Worm (Caenorhabditis elegans) whole organism, young adult: ENCODE data around the gene W09B6.4.

Source experiments
- B0035.1 ChIP-seq: sonication (generic microtip); optimal IDR thresholded peaks from 2 replicates; lab custom pipeline; 2016; ENCODE audit warnings: missing genetic modification characterization, mild to moderate bottlenecking, missing compliant biosample characterization, missing genotype, missing genetic modification reagents
- B0336.3 ChIP-seq: fragments of 200-800 bp; sonication (Bioruptor generic); IDR thresholded peaks from 2 replicates; pipeline ENCODE4 v1.3.6; 2022; ENCODE audit warnings: missing genetic modification characterization, missing compliant biosample characterization
- C17E4.6 ChIP-seq: fragments of 200-800 bp; sonication (Bioruptor generic); IDR thresholded peaks from 2 replicates; pipeline ENCODE4 v1.3.6; 2022; ENCODE audit warnings: missing genetic modification reagents, missing genetic modification characterization, missing compliant biosample characterization
- F37B4.10 ChIP-seq: fragments of 200-800 bp; sonication (Bioruptor generic); IDR thresholded peaks from 2 replicates; pipeline ENCODE4 v1.3.6; 2022; ENCODE audit warnings: missing genetic modification characterization, missing compliant biosample characterization
- F57A8.1 ChIP-seq: fragments of 200-800 bp; sonication (Bioruptor generic); optimal IDR thresholded peaks from 2 replicates; lab custom pipeline; 2018; ENCODE audit warnings: mild to moderate bottlenecking, missing genetic modification characterization, moderate library complexity, missing compliant biosample characterization
- Y53G8AR.9 ChIP-seq: fragments of 200-800 bp; sonication (Bioruptor generic); conservative IDR thresholded peaks from 2 replicates; pipeline ENCODE4 v1.3.6; 2022; ENCODE audit warnings: missing genetic modification reagents, missing genetic modification characterization, missing compliant biosample characterization
- ZK185.1 ChIP-seq: sonication (generic microtip); optimal IDR thresholded peaks from 2 replicates; lab custom pipeline; 2016; ENCODE audit warnings: mild to moderate bottlenecking, missing genetic modification characterization, missing compliant biosample characterization; ENCODE audit not compliant: poor library complexity, severe bottlenecking
- ama-1 ChIP-seq, 3 experiments: fragments of 150-350 bp in 1 of 3; sonication (generic microtip) in 2 of 3; optimal IDR thresholded peaks; 2 replicates each; lab custom pipeline; 2014 to 2018; ENCODE audit warnings: missing biosample characterization in 2 of 3, missing genetic modification characterization in 2 of 3, missing genetic modification reagents in 2 of 3
- aptf-3 ChIP-seq: fragments of 200-800 bp; sonication (Bioruptor generic); IDR thresholded peaks from 2 replicates; pipeline ENCODE4 v1.3.6; 2022; ENCODE audit warnings: missing genetic modification characterization, missing compliant biosample characterization
- atf-7 ChIP-seq: sonication (generic microtip); optimal IDR thresholded peaks from 2 replicates; lab custom pipeline; 2017; ENCODE audit warnings: mild to moderate bottlenecking, missing genetic modification characterization, missing compliant biosample characterization
- attf-3 ChIP-seq: fragments of 200-800 bp; sonication (Bioruptor generic); conservative IDR thresholded peaks from 2 replicates; pipeline ENCODE4 v1.3.6; 2022; ENCODE audit warnings: missing genetic modification reagents, missing genetic modification characterization, missing compliant biosample characterization
- bed-2 ChIP-seq: fragments of 200-800 bp; sonication (Bioruptor generic); IDR thresholded peaks from 2 replicates; pipeline ENCODE4 v1.3.6; 2022; ENCODE audit warnings: missing genetic modification reagents, missing genetic modification characterization, missing compliant biosample characterization
- ccch-3 ChIP-seq: fragments of 200-800 bp; sonication (Bioruptor generic); optimal IDR thresholded peaks from 2 replicates; lab custom pipeline; 2018; ENCODE audit warnings: mild to moderate bottlenecking, missing genetic modification characterization, missing compliant biosample characterization
- cebp-1 ChIP-seq, 2 experiments: fragments of 200-800 bp in 1 of 2; sonication (Bioruptor generic) in 1 of 2; sonication (generic microtip) in 1 of 2; IDR thresholded peaks in 1 of 2; optimal IDR thresholded peaks in 1 of 2; 2 replicates each; pipeline versions ENCODE4 v1.3.6 to Lab custom; 2017 to 2022; ENCODE audit warnings: missing compliant biosample characterization in 2 of 2, missing genetic modification characterization in 2 of 2, mild to moderate bottlenecking in 1 of 2, missing genetic modification reagents in 1 of 2, moderate library complexity in 1 of 2
- ceh-40 ChIP-seq: fragments of 200-800 bp; sonication (Bioruptor generic); IDR thresholded peaks from 2 replicates; pipeline ENCODE4 v1.3.6; 2022; ENCODE audit warnings: missing genetic modification characterization, missing compliant biosample characterization
- dpl-1 ChIP-seq: fragments of 150-350 bp; optimal IDR thresholded peaks from 2 replicates; lab custom pipeline; 2014; ENCODE audit warnings: missing biosample characterization, missing genetic modification reagents, missing genetic modification characterization
- egl-18 ChIP-seq: fragments of 200-800 bp; sonication (Bioruptor generic); IDR thresholded peaks from 2 replicates; pipeline ENCODE4 v1.3.6; 2022; ENCODE audit warnings: missing genetic modification reagents, missing genetic modification characterization, missing compliant biosample characterization
- ekl-4 ChIP-seq: fragments of 200-800 bp; sonication (Bioruptor generic); IDR thresholded peaks from 2 replicates; pipeline ENCODE4 v1.3.6; 2022; ENCODE audit warnings: missing genetic modification reagents, missing genetic modification characterization, missing compliant biosample characterization
- hlh-26 ChIP-seq: fragments of 200-800 bp; sonication (Bioruptor generic); conservative IDR thresholded peaks from 2 replicates; pipeline ENCODE4 v1.3.6; 2022; ENCODE audit warnings: missing genetic modification reagents, missing genetic modification characterization, missing compliant biosample characterization
- hrde-1 ChIP-seq: sonication (generic microtip); optimal IDR thresholded peaks from 2 replicates; lab custom pipeline; 2016; ENCODE audit warnings: missing genetic modification characterization, mild to moderate bottlenecking, missing compliant biosample characterization, moderate library complexity, missing genotype, missing genetic modification reagents, borderline replicate concordance
- lin-35 ChIP-seq, 3 experiments: fragments of 150-350 bp in 2 of 3; sonication (generic microtip) in 1 of 3; optimal IDR thresholded peaks; 2 replicates each; lab custom pipeline; 2014 to 2018; ENCODE audit warnings: missing biosample characterization in 3 of 3, missing genetic modification characterization in 3 of 3, missing genetic modification reagents in 3 of 3
- lin-54 ChIP-seq: fragments of 200-800 bp; sonication (Bioruptor generic); optimal IDR thresholded peaks from 2 replicates; lab custom pipeline; 2018; ENCODE audit warnings: mild to moderate bottlenecking, missing genetic modification characterization, missing compliant biosample characterization
- madf-3 ChIP-seq: fragments of 200-800 bp; sonication (Bioruptor generic); IDR thresholded peaks from 2 replicates; pipeline ENCODE4 v1.3.6; 2022; ENCODE audit warnings: missing genetic modification reagents, missing genetic modification characterization, missing compliant biosample characterization
- madf-6 ChIP-seq: fragments of 200-800 bp; sonication (Bioruptor generic); IDR thresholded peaks from 2 replicates; pipeline ENCODE4 v1.3.6; 2022; ENCODE audit warnings: missing genetic modification reagents, missing genetic modification characterization, missing compliant biosample characterization
- nfya-1 ChIP-seq: sonication (generic microtip); optimal IDR thresholded peaks from 2 replicates; lab custom pipeline; 2017; ENCODE audit warnings: antibody characterized with exemption, missing compliant biosample characterization, missing genetic modification characterization, borderline replicate concordance; ENCODE audit not compliant: insufficient read depth
- pbrm-1 ChIP-seq: fragments of 200-800 bp; sonication (Bioruptor generic); IDR thresholded peaks from 2 replicates; pipeline ENCODE4 v1.3.6; 2022; ENCODE audit warnings: missing genetic modification reagents, missing genetic modification characterization, missing compliant biosample characterization
- rec-8 ChIP-seq, 2 experiments: sonication (generic microtip); optimal IDR thresholded peaks; 2 replicates each; lab custom pipeline; 2016; ENCODE audit warnings: mild to moderate bottlenecking in 2 of 2, missing genetic modification characterization in 2 of 2, missing genetic modification reagents in 2 of 2, missing genotype in 2 of 2, missing biosample characterization in 1 of 2, missing compliant biosample characterization in 1 of 2, moderate library complexity in 1 of 2
- sdz-38 ChIP-seq: sonication (generic microtip); optimal IDR thresholded peaks from 2 replicates; lab custom pipeline; 2016; ENCODE audit warnings: missing genotype, missing genetic modification characterization, missing compliant biosample characterization
- snpc-1.3 ChIP-seq: sonication (generic microtip); optimal IDR thresholded peaks from 2 replicates; lab custom pipeline; 2017; ENCODE audit warnings: missing genetic modification characterization, mild to moderate bottlenecking, missing compliant biosample characterization, antibody characterized with exemption, moderate library complexity, missing genotype, missing genetic modification reagents; ENCODE audit not compliant: insufficient read depth
- snpc-3.4 ChIP-seq: sonication (generic microtip); optimal IDR thresholded peaks from 2 replicates; lab custom pipeline; 2017; ENCODE audit warnings: missing genetic modification characterization, mild to moderate bottlenecking, missing compliant biosample characterization, antibody characterized with exemption, moderate library complexity, missing genotype, missing genetic modification reagents
- snpc-4 ChIP-seq, 5 experiments: fragments of 150-350 bp in 1 of 5; sonication (generic microtip) in 4 of 5; optimal IDR thresholded peaks; 2 replicates each; lab custom pipeline; 2014 to 2018; ENCODE audit warnings: missing genetic modification characterization in 5 of 5, missing biosample characterization in 3 of 5, antibody characterized with exemption in 2 of 5, mild to moderate bottlenecking in 2 of 5, missing compliant biosample characterization in 2 of 5, missing genotype in 2 of 5, moderate library complexity in 2 of 5, missing genetic modification reagents in 1 of 5
- tlf-1 ChIP-seq: fragments of 200-800 bp; sonication (Bioruptor generic); optimal IDR thresholded peaks from 2 replicates; lab custom pipeline; 2018; ENCODE audit warnings: mild to moderate bottlenecking, missing genetic modification characterization, missing compliant biosample characterization
- unc-62 ChIP-seq: fragments of 150-350 bp; optimal IDR thresholded peaks from 2 replicates; lab custom pipeline; 2014; ENCODE audit warnings: missing biosample characterization, missing genetic modification reagents, missing genetic modification characterization
- ztf-25 ChIP-seq: fragments of 200-800 bp; sonication (Bioruptor generic); IDR thresholded peaks from 2 replicates; pipeline ENCODE4 v1.3.6; 2022; ENCODE audit warnings: missing genetic modification reagents, missing genetic modification characterization, missing compliant biosample characterization
- ztf-26 ChIP-seq: sonication (generic microtip); optimal IDR thresholded peaks from 2 replicates; lab custom pipeline; 2017; ENCODE audit warnings: missing genetic modification characterization, missing compliant biosample characterization
- ztf-28 ChIP-seq: fragments of 200-800 bp; sonication (Bioruptor generic); IDR thresholded peaks from 2 replicates; pipeline ENCODE4 v1.3.6; 2022; ENCODE audit warnings: missing genetic modification reagents, missing genetic modification characterization, missing compliant biosample characterization

The W09B6.4 gene

ce11 chrII:1152732-1153131, 12.1 kb upstream of the W09B6.4 start (continued):
- TF ChIP-seq ztf-26 (tag; lab: Kevin White, UChicago) (no peak), rec-8 (tag; optimal IDR thresholded peaks at IDR 0.05; lab: Kevin White, UChicago) (no peak), ztf-28 (GFP tag; lab: Robert Waterston, UW) (no peak), B0035.1 (tag; lab: Kevin White, UChicago) (no peak), ZK185.1 (tag; lab: Kevin White, UChicago) (peak; percentile 20), cebp-1 (GFP tag; IDR thresholded peaks at IDR 0.05; lab: Robert Waterston, UW) (no peak), cebp-1 (tag; optimal IDR thresholded peaks at IDR 0.05; lab: Kevin White, UChicago) (peak; percentile 25), snpc-4 (GFP tag; optimal IDR thresholded peaks at IDR 0.05; lab: Kevin White, UChicago) (no peak), snpc-4 (tag; optimal IDR thresholded peaks at IDR 0.05; lab: Kevin White, UChicago) (no peak), snpc-3.4 (tag; lab: Kevin White, UChicago) (no peak), aptf-3 (GFP tag; lab: Robert Waterston, UW) (no peak), ccch-3 (GFP tag; lab: Kevin White, UChicago) (no peak), unc-62 (GFP tag; lab: Kevin White, UChicago) (no peak), hrde-1 (tag; lab: Kevin White, UChicago) (peak; percentile 22), atf-7 (tag; lab: Kevin White, UChicago) (no peak), tlf-1 (no peak), pbrm-1 (GFP tag; lab: Robert Waterston, UW) (0 out of 2 replicates have a peak, but pooled peaks have one; percentile 34), ztf-25 (GFP tag; lab: Robert Waterston, UW) (0 out of 2 replicates have a peak, but pooled peaks have one; percentile 28), egl-18 (GFP tag; lab: Robert Waterston, UW) (no peak), hlh-26 (GFP tag; lab: Robert Waterston, UW) (no peak), attf-3 (GFP tag; lab: Robert Waterston, UW) (no peak), madf-6 (GFP tag; lab: Robert Waterston, UW) (no peak), madf-3 (no peak), B0336.3 (peak; percentile 45; the same call in 1 of the 2 replicates), ama-1 (optimal IDR thresholded peaks at IDR 0.05; lab: Kevin White, UChicago) (no peak), ama-1 (GFP tag; optimal IDR thresholded peaks at IDR 0.05; lab: Kevin White, UChicago) (no peak), nfya-1 (tag; lab: Kevin White, UChicago) (no peak), snpc-1.3 (tag; lab: Kevin White, UChicago) (no peak), ekl-4 (GFP tag; lab: Robert Waterston, UW) (peak; percentile 42; the same call in 1 of the 2 replicates)

ce11 chrII:1151810-1152209, 11.2 kb upstream of the W09B6.4 start:
- TF ChIP-seq unc-62 (GFP tag; lab: Kevin White, UChicago), result no peak
- TF ChIP-seq lin-54 (GFP tag; lab: Kevin White, UChicago), result no peak
- TF ChIP-seq ceh-40, result no peak
- no peak for TF ChIP-seq F37B4.10 (GFP tag; lab: Robert Waterston, UW)
- no peak for TF ChIP-seq dpl-1
- TF ChIP-seq bed-2 (GFP tag; lab: Robert Waterston, UW), result no peak
- TF ChIP-seq sdz-38 (tag; lab: Kevin White, UChicago), result no peak
- TF ChIP-seq C17E4.6 (GFP tag; lab: Robert Waterston, UW), result no peak
- TF ChIP-seq lin-35 (GFP tag; optimal IDR thresholded peaks at IDR 0.05; lab: Kevin White, UChicago), result no peak
- no peak for TF ChIP-seq snpc-4 (GFP tag; optimal IDR thresholded peaks at IDR 0.05; lab: Kevin White, UChicago)
- TF ChIP-seq snpc-4 (tag; optimal IDR thresholded peaks at IDR 0.05; lab: Kevin White, UChicago), result no peak
- no peak for TF ChIP-seq F57A8.1 (GFP tag; lab: Kevin White, UChicago)
- no peak for TF ChIP-seq Y53G8AR.9 (GFP tag; lab: Robert Waterston, UW)
